Fruit fly (Drosophila melanogaster) whole organism, embryonic: ENCODE measurements around the gene CG10333.
A peak's percentile ranks its signal among the peaks of the same experiment; 100 is the strongest.

Experiments used
- Bgb ChIP-seq: fragments of 200-800 bp; sonication (Bioruptor generic); IDR thresholded peaks from 2 replicates; pipeline ENCODE4 v1.3.6; 2022; ENCODE audit warnings: missing biosample characterization, missing genetic modification characterization; ENCODE audit not compliant: partially characterized antibody
- BtbVII ChIP-seq: fragments of 200-800 bp; sonication (Bioruptor generic); optimal IDR thresholded peaks from 3 replicates; lab custom pipeline; 2017; ENCODE audit warnings: missing biosample characterization, mild to moderate bottlenecking, missing genetic modification characterization
- CG11723 ChIP-seq: fragments of 200-800 bp; sonication (Bioruptor generic); optimal IDR thresholded peaks from 2 replicates; lab custom pipeline; 2017; ENCODE audit warnings: missing biosample characterization, mild to moderate bottlenecking, missing genetic modification characterization
- CG12744 ChIP-seq: fragments of 200-800 bp; sonication (Bioruptor generic); optimal IDR thresholded peaks from 2 replicates; lab custom pipeline; 2016; ENCODE audit warnings: missing biosample characterization, missing genetic modification characterization
- CG14965 ChIP-seq: fragments of 200-800 bp; sonication (Bioruptor generic); optimal IDR thresholded peaks from 2 replicates; lab custom pipeline; 2016; ENCODE audit warnings: missing biosample characterization, missing genetic modification characterization, borderline replicate concordance
- CG1529 ChIP-seq: fragments of 200-800 bp; sonication (Bioruptor generic); optimal IDR thresholded peaks from 3 replicates; lab custom pipeline; 2018; ENCODE audit warnings: missing biosample characterization, missing genetic modification characterization
- CG1603 ChIP-seq: fragments of 200-800 bp; sonication (Bioruptor generic); optimal IDR thresholded peaks from 2 replicates; lab custom pipeline; 2019; ENCODE audit warnings: missing biosample characterization, mild to moderate bottlenecking, missing genetic modification characterization, moderate library complexity
- CG16779 ChIP-seq: fragments of 200-800 bp; sonication (Bioruptor generic); IDR thresholded peaks from 2 replicates; pipeline ENCODE4 v1.3.6; 2022; ENCODE audit warnings: missing biosample characterization, missing genetic modification characterization
- CG18764 ChIP-seq: fragments of 200-800 bp; sonication (Bioruptor generic); optimal IDR thresholded peaks from 3 replicates; lab custom pipeline; 2016; ENCODE audit warnings: missing biosample characterization, missing genetic modification characterization
- CG2116 ChIP-seq: fragments of 200-800 bp; sonication (Bioruptor generic); optimal IDR thresholded peaks from 3 replicates; lab custom pipeline; 2018; ENCODE audit warnings: missing biosample characterization, mild to moderate bottlenecking, missing genetic modification characterization
- CG2889 ChIP-seq: fragments of 200-800 bp; sonication (Bioruptor generic); IDR thresholded peaks from 3 replicates; pipeline ENCODE4 v1.3.6; 2022; ENCODE audit warnings: missing biosample characterization, missing genetic modification characterization
- CG32772 ChIP-seq: fragments of 200-800 bp; sonication (Bioruptor generic); IDR thresholded peaks from 2 replicates; pipeline ENCODE4 v1.3.6; 2022; ENCODE audit warnings: missing biosample characterization, missing genetic modification characterization
- CG3281 ChIP-seq: fragments of 200-800 bp; sonication (Bioruptor generic); optimal IDR thresholded peaks from 3 replicates; lab custom pipeline; 2017; ENCODE audit warnings: missing biosample characterization, mild to moderate bottlenecking, missing genetic modification characterization
- CG4854 ChIP-seq: fragments of 200-800 bp; sonication (Bioruptor generic); optimal IDR thresholded peaks from 2 replicates; lab custom pipeline; 2016; ENCODE audit warnings: missing biosample characterization, missing genetic modification characterization, inconsistent platforms
- CG7928 ChIP-seq: fragments of 200-800 bp; sonication (Bioruptor generic); optimal IDR thresholded peaks from 2 replicates; lab custom pipeline; 2017; ENCODE audit warnings: missing biosample characterization, mild to moderate bottlenecking, missing genetic modification characterization
- CG8944 ChIP-seq: fragments of 200-800 bp; sonication (Bioruptor generic); optimal IDR thresholded peaks from 3 replicates; lab custom pipeline; 2016; ENCODE audit warnings: missing biosample characterization, missing genetic modification characterization
- CG9727 ChIP-seq: fragments of 200-800 bp; sonication (Bioruptor generic); optimal IDR thresholded peaks from 3 replicates; lab custom pipeline; 2017; ENCODE audit warnings: missing biosample characterization, mild to moderate bottlenecking, missing genetic modification characterization
- CG9817 ChIP-seq: fragments of 200-800 bp; sonication (Bioruptor generic); optimal IDR thresholded peaks from 2 replicates; lab custom pipeline; 2018; ENCODE audit warnings: missing biosample characterization, mild to moderate bottlenecking, missing genetic modification characterization, moderate library complexity
- Deaf1 ChIP-seq: fragments of 200-800 bp; optimal IDR thresholded peaks from 3 replicates; lab custom pipeline; 2019; ENCODE audit warnings: missing biosample characterization, mild to moderate bottlenecking, missing genetic modification characterization, moderate library complexity
- Fer3 ChIP-seq: fragments of 200-800 bp; sonication (Bioruptor generic); optimal IDR thresholded peaks from 2 replicates; lab custom pipeline; 2018; ENCODE audit warnings: missing biosample characterization, mild to moderate bottlenecking, missing genetic modification characterization, moderate library complexity
- Hr39 ChIP-seq: fragments of >200 bp; optimal IDR thresholded peaks from 2 replicates; lab custom pipeline; 2017
- Hsf ChIP-seq: fragments of 200-800 bp; sonication (Bioruptor generic); optimal IDR thresholded peaks from 3 replicates; lab custom pipeline; 2016; ENCODE audit warnings: missing biosample characterization, missing genetic modification characterization
- Kr ChIP-seq: fragments of 200-800 bp; sonication (Bioruptor generic); optimal IDR thresholded peaks from 2 replicates; lab custom pipeline; 2017; ENCODE audit warnings: missing biosample characterization, mild to moderate bottlenecking, missing genetic modification characterization
- Med ChIP-seq: fragments of 200-800 bp; sonication (Bioruptor generic); peaks from one replicate; lab custom pipeline; 2016; ENCODE audit warnings: missing biosample characterization, missing genetic modification characterization, mild to moderate bottlenecking, inconsistent platforms, moderate library complexity
- TFAM ChIP-seq: fragments of 200-800 bp; sonication (Bioruptor generic); optimal IDR thresholded peaks from 2 replicates; lab custom pipeline; 2017; ENCODE audit warnings: missing biosample characterization, missing genetic modification characterization, inconsistent platforms
- amos ChIP-seq: fragments of 200-800 bp; sonication (Bioruptor generic); IDR thresholded peaks from 2 replicates; pipeline ENCODE4 v1.3.6; 2022; ENCODE audit warnings: missing biosample characterization, missing genetic modification characterization; ENCODE audit not compliant: partially characterized antibody
- ap ChIP-seq: fragments of 200-800 bp; sonication (Bioruptor generic); IDR thresholded peaks from 2 replicates; pipeline ENCODE4 v1.3.6; 2022; ENCODE audit warnings: missing biosample characterization, missing genetic modification characterization
- disco-r ChIP-seq: fragments of 200-800 bp; sonication (Bioruptor generic); optimal IDR thresholded peaks from 2 replicates; lab custom pipeline; 2016; ENCODE audit warnings: missing biosample characterization, missing genetic modification characterization
- dm ChIP-seq: fragments of 200-800 bp; sonication (Bioruptor generic); optimal IDR thresholded peaks from 3 replicates; lab custom pipeline; 2016; ENCODE audit warnings: missing biosample characterization, missing genetic modification characterization
- dysf ChIP-seq: fragments of 200-800 bp; sonication (Bioruptor generic); IDR thresholded peaks from 3 replicates; pipeline ENCODE4 v1.3.6; 2022; ENCODE audit warnings: missing biosample characterization, missing genetic modification characterization
- gro ChIP-seq: fragments of 200-800 bp; sonication (Bioruptor generic); optimal IDR thresholded peaks from 2 replicates; lab custom pipeline; 2016; ENCODE audit warnings: missing biosample characterization, missing genetic modification characterization
- gsb ChIP-seq: fragments of 200-800 bp; sonication (Bioruptor generic); IDR thresholded peaks from 2 replicates; pipeline ENCODE4 v1.3.6; 2022; ENCODE audit warnings: missing biosample characterization, missing genetic modification characterization
- gsb-n ChIP-seq: fragments of 200-800 bp; sonication (Bioruptor generic); optimal IDR thresholded peaks from 3 replicates; lab custom pipeline; 2018; ENCODE audit warnings: missing biosample characterization, mild to moderate bottlenecking, missing genetic modification characterization
- h ChIP-seq: fragments of >200 bp; optimal IDR thresholded peaks from 2 replicates; lab custom pipeline; 2017
- her ChIP-seq: fragments of 200-800 bp; sonication (Bioruptor generic); optimal IDR thresholded peaks from 2 replicates; lab custom pipeline; 2016; ENCODE audit warnings: missing biosample characterization, missing genetic modification characterization
- insv ChIP-seq, 2 experiments: fragments of 200-800 bp; sonication (Bioruptor generic); optimal IDR thresholded peaks; 3 replicates each; lab custom pipeline; 2016 to 2018; ENCODE audit warnings: missing biosample characterization in 2 of 2, missing genetic modification characterization in 2 of 2
- jumu ChIP-seq: fragments of 200-800 bp; sonication (Bioruptor generic); optimal IDR thresholded peaks from 3 replicates; lab custom pipeline; 2016; ENCODE audit warnings: missing biosample characterization, missing genetic modification characterization
- lov ChIP-seq, 2 experiments: fragments of 200-800 bp in 1 of 2; fragments of >200 bp in 1 of 2; sonication (Bioruptor generic) in 1 of 2; IDR thresholded peaks in 1 of 2; optimal IDR thresholded peaks in 1 of 2; 2 replicates in 1 of 2; 3 replicates in 1 of 2; pipeline versions ENCODE4 v1.3.6 to Lab custom; 2017 to 2022; ENCODE audit warnings: missing biosample characterization in 1 of 2, missing genetic modification characterization in 1 of 2
- mld ChIP-seq: fragments of 200-800 bp; sonication (Bioruptor generic); IDR thresholded peaks from 3 replicates; pipeline ENCODE4 v1.3.6; 2022; ENCODE audit warnings: missing biosample characterization, missing genetic modification characterization; ENCODE audit not compliant: partially characterized antibody
- nau ChIP-seq: fragments of 200-800 bp; sonication (Bioruptor generic); optimal IDR thresholded peaks from 3 replicates; lab custom pipeline; 2017; ENCODE audit warnings: missing biosample characterization, mild to moderate bottlenecking, missing genetic modification characterization, missing genetic modification reagents
- oc ChIP-seq: fragments of 200-800 bp; sonication (Bioruptor generic); optimal IDR thresholded peaks from 2 replicates; lab custom pipeline; 2018; ENCODE audit warnings: missing biosample characterization, mild to moderate bottlenecking, missing genetic modification characterization, moderate library complexity
- otp ChIP-seq: fragments of 200-800 bp; sonication (Bioruptor generic); IDR thresholded peaks from 3 replicates; pipeline ENCODE4, ENCODE4 v1.3.6; 2022; ENCODE audit warnings: missing biosample characterization, missing genetic modification characterization
- peb ChIP-seq: fragments of 200-800 bp; sonication (Bioruptor generic); IDR thresholded peaks from 2 replicates; pipeline ENCODE4 v1.3.6; 2022; ENCODE audit warnings: missing biosample characterization, missing genetic modification characterization
- shn ChIP-seq: fragments of 200-800 bp; sonication (Bioruptor generic); optimal IDR thresholded peaks from 3 replicates; lab custom pipeline; 2016; ENCODE audit warnings: missing biosample characterization, missing genetic modification characterization
- stc ChIP-seq: fragments of 200-800 bp; sonication (Bioruptor generic); IDR thresholded peaks from 2 replicates; pipeline ENCODE4 v1.3.6; 2022; ENCODE audit warnings: missing biosample characterization, missing genetic modification characterization
- tin ChIP-seq: fragments of 200-800 bp; sonication (Bioruptor generic); optimal IDR thresholded peaks from 3 replicates; lab custom pipeline; 2016; ENCODE audit warnings: missing biosample characterization, missing genetic modification characterization
- tio ChIP-seq: fragments of 200-800 bp; sonication (Bioruptor generic); optimal IDR thresholded peaks from 2 replicates; lab custom pipeline; 2017; ENCODE audit warnings: missing biosample characterization, missing genetic modification characterization, inconsistent platforms
- unpg ChIP-seq: fragments of 200-800 bp; sonication (Bioruptor generic); optimal IDR thresholded peaks from 3 replicates; lab custom pipeline; 2018; ENCODE audit warnings: missing biosample characterization, mild to moderate bottlenecking, missing genetic modification characterization, moderate library complexity
- zen ChIP-seq: fragments of 200-800 bp; sonication (Bioruptor generic); optimal IDR thresholded peaks from 3 replicates; lab custom pipeline; 2018; ENCODE audit warnings: missing biosample characterization, mild to moderate bottlenecking, missing genetic modification characterization, moderate library complexity
- zen2 ChIP-seq: fragments of 200-800 bp; sonication (Bioruptor generic); IDR thresholded peaks from 3 replicates; pipeline ENCODE4 v1.3.6; 2022; ENCODE audit warnings: missing biosample characterization, missing genetic modification characterization; ENCODE audit not compliant: partially characterized antibody
- zf30C ChIP-seq: fragments of 200-800 bp; sonication (Bioruptor generic); optimal IDR thresholded peaks from 3 replicates; lab custom pipeline; 2018; ENCODE audit warnings: missing biosample characterization, mild to moderate bottlenecking, missing genetic modification characterization

CG10333 gene

dm6 chr2L:18617003-18617402, 10.4 kb downstream of the CG10333 start, which contains the start of gene MESR3 (continued):
- TF ChIP-seq CG1529 (no peak), Fer3 (peak; percentile 86), lov (optimal IDR thresholded peaks at IDR 0.05; lab: Kevin White, UChicago) (no peak), lov (GFP tag; IDR thresholded peaks at IDR 0.05; lab: Robert Waterston, UW) (0 out of 3 replicates have a peak, but pooled peaks have one; percentile 18), tio (GFP tag; lab: Kevin White, UChicago) (no peak), oc (tag; lab: Kevin White, UChicago) (peak; percentile 79), gsb-n (no peak), otp (GFP tag; lab: Robert Waterston, UW) (peak; percentile 43; the same call in 2 of the 3 replicates), ap (GFP tag; lab: Robert Waterston, UW) (0 out of 2 replicates have a peak, but pooled peaks have one; percentile 22), Med (GFP tag; lab: Kevin White, UChicago) (peak; percentile 93), CG9817 (tag; lab: Kevin White, UChicago) (peak; percentile 36), Bgb (GFP tag; lab: Robert Waterston, UW) (peak; percentile 59), zen2 (GFP tag; lab: Robert Waterston, UW) (peak; percentile 23; the same call in 1 of the 3 replicates), h (lab: Kevin White, UChicago) (no peak), CG12744 (GFP tag; lab: Kevin White, UChicago) (no peak), Hsf (no peak), insv (GFP tag; optimal IDR thresholded peaks at IDR 0.05; lab: Kevin White, UChicago) (peak in 1 of 2 experiments; percentile 42), shn (GFP tag; lab: Kevin White, UChicago) (no peak), jumu (GFP tag; lab: Kevin White, UChicago) (no peak), Hr39 (no peak), CG8944 (GFP tag; lab: Kevin White, UChicago) (no peak), disco-r (GFP tag; lab: Kevin White, UChicago) (no peak), CG16779 (no peak), mld (GFP tag; lab: Robert Waterston, UW) (no peak), her (peak; percentile 43), TFAM (GFP tag; lab: Kevin White, UChicago) (no peak), CG2889 (GFP tag; lab: Robert Waterston, UW) (no peak), CG2116 (GFP tag; lab: Kevin White, UChicago) (peak; percentile 29), zf30C (GFP tag; lab: Kevin White, UChicago) (no peak), tin (GFP tag; lab: Kevin White, UChicago) (peak; percentile 61), CG4854 (no peak), CG14965 (GFP tag; lab: Kevin White, UChicago) (no peak), peb (GFP tag; lab: Robert Waterston, UW) (no peak), gsb (GFP tag; lab: Robert Waterston, UW) (no peak), dysf (peak; percentile 51; the same call in 2 of the 3 replicates), amos (peak; percentile 42; the same call in 1 of the 2 replicates), CG18764 (peak; percentile 66), CG3281 (GFP tag; lab: Kevin White, UChicago) (peak; percentile 71), zen (tag; lab: Kevin White, UChicago) (peak; percentile 37), CG7928 (GFP tag; lab: Kevin White, UChicago) (no peak), BtbVII (peak; percentile 66), stc (GFP tag; lab: Robert Waterston, UW) (peak; percentile 82; the same call in 1 of the 2 replicates), CG9727 (GFP tag; lab: Kevin White, UChicago) (peak; percentile 69), CG11723 (GFP tag; lab: Kevin White, UChicago) (peak; percentile 23), Kr (GFP tag; lab: Kevin White, UChicago) (no peak), CG1603 (no peak), nau (GFP tag; lab: Kevin White, UChicago) (no peak), dm (GFP tag; lab: Kevin White, UChicago) (no peak), Deaf1 (tag; lab: Kevin White, UChicago) (peak; percentile 92), CG32772 (GFP tag; lab: Robert Waterston, UW) (peak; percentile 47), unpg (GFP tag; lab: Kevin White, UChicago) (peak; percentile 46), gro (peak; percentile 61)
